Worm (Caenorhabditis elegans) whole organism, L4/young adult: ENCODE results near the gene cnc-11.

Experiments
- W03F9.2 ChIP-seq: fragments of 150-350 bp; optimal IDR thresholded peaks from 2 replicates; lab custom pipeline; 2014; ENCODE audit warnings: missing biosample characterization, missing genetic modification characterization
- dao-5 ChIP-seq: sonication (generic microtip); optimal IDR thresholded peaks from 2 replicates; lab custom pipeline; 2016; ENCODE audit warnings: missing genotype, missing genetic modification characterization, moderate library complexity, missing compliant biosample characterization
- him-1 ChIP-seq: sonication (generic microtip); optimal IDR thresholded peaks from 2 replicates; lab custom pipeline; 2016; ENCODE audit warnings: missing genotype, missing genetic modification reagents, missing genetic modification characterization, missing compliant biosample characterization

cnc-11 gene

ce11 chrV:1435106-1435505 is 7.0 kb upstream of the cnc-11 start:
- TF ChIP-seq him-1 (tag; lab: Kevin White, UChicago), result no peak
- TF ChIP-seq dao-5 (tag; lab: Kevin White, UChicago), result no peak
- TF ChIP-seq W03F9.2 (tag; lab: Kevin White, UChicago), result no peak

- TF ChIP-seq him-1 (tag; lab: Kevin White, UChicago) (no peak), W03F9.2 (tag; lab: Kevin White, UChicago) (no peak)
Measured at ce11 chrV:1438205-1438604, 3.9 kb upstream of the cnc-11 start.

ce11 chrV:1438832-1439231 is 3.3 kb upstream of the cnc-11 start, which contains the start of gene R09B5.11:
Gene R09B5.11 (plus strand): TSS chrV:1439205.
- TF ChIP-seq him-1 (tag; lab: Kevin White, UChicago), result no peak
- no peak for TF ChIP-seq dao-5 (tag; lab: Kevin White, UChicago)
- no peak for TF ChIP-seq W03F9.2 (tag; lab: Kevin White, UChicago)

ce11 chrV:1444180-1444579 is 2.0 kb downstream of the cnc-11 start, which contains the start of gene cnc-1:
Gene cnc-1 (minus strand): TSS chrV:1444280.
- TF ChIP-seq dao-5 (tag; lab: Kevin White, UChicago) (no peak), W03F9.2 (tag; lab: Kevin White, UChicago) (no peak), him-1 (tag; lab: Kevin White, UChicago) (no peak)

- TF ChIP-seq dao-5 (tag; lab: Kevin White, UChicago) (no peak), W03F9.2 (tag; lab: Kevin White, UChicago) (no peak), him-1 (tag; lab: Kevin White, UChicago) (no peak)
Measured at ce11 chrV:1445081-1445480, 2.9 kb downstream of the cnc-11 start, which contains the start of gene cnc-5. Gene cnc-5 (plus strand): TSS chrV:1445381.

- no peak for TF ChIP-seq W03F9.2 (tag; lab: Kevin White, UChicago)
- TF ChIP-seq dao-5 (tag; lab: Kevin White, UChicago), result no peak
- TF ChIP-seq him-1 (tag; lab: Kevin White, UChicago), result no peak
Measured at ce11 chrV:1447079-1447478, 4.9 kb downstream of the cnc-11 start, which contains the start of gene cnc-4. Gene cnc-4 (plus strand): TSS chrV:1447195.

ce11 chrV:1447724-1448123 is 5.6 kb downstream of the cnc-11 start, which contains the start of gene cnc-3:
Gene cnc-3 (plus strand): TSS chrV:1448004.
- TF ChIP-seq dao-5 (tag; lab: Kevin White, UChicago) (no peak), him-1 (tag; lab: Kevin White, UChicago) (no peak), W03F9.2 (tag; lab: Kevin White, UChicago) (no peak)

- TF ChIP-seq him-1 (tag; lab: Kevin White, UChicago) (no peak), dao-5 (tag; lab: Kevin White, UChicago) (no peak), W03F9.2 (tag; lab: Kevin White, UChicago) (no peak)
Measured at ce11 chrV:1450160-1450559, 8.0 kb downstream of the cnc-11 start, which contains the start of gene cnc-2. Gene cnc-2 (minus strand): TSS chrV:1450183.

- TF ChIP-seq dao-5 (tag; lab: Kevin White, UChicago) (no peak), W03F9.2 (tag; lab: Kevin White, UChicago) (no peak), him-1 (tag; lab: Kevin White, UChicago) (no peak)
Measured at ce11 chrV:1451334-1451733, 9.2 kb downstream of the cnc-11 start, which contains the start of gene srj-23. Gene srj-23 (plus strand): TSS chrV:1451634.

ce11 chrV:1454762-1455161 is 12.6 kb downstream of the cnc-11 start, which contains the start of gene chil-14:
Gene chil-14 (plus strand): TSS chrV:1455062.
- TF ChIP-seq W03F9.2 (tag; lab: Kevin White, UChicago) (no peak), him-1 (tag; lab: Kevin White, UChicago) (no peak), dao-5 (tag; lab: Kevin White, UChicago) (no peak)

- TF ChIP-seq dao-5 (tag; lab: Kevin White, UChicago) (no peak), W03F9.2 (tag; lab: Kevin White, UChicago) (no peak), him-1 (tag; lab: Kevin White, UChicago) (no peak)
Measured at ce11 chrV:1455280-1455679, 13.1 kb downstream of the cnc-11 start.

ce11 chrV:1456614-1457013 is 14.5 kb downstream of the cnc-11 start:
- TF ChIP-seq him-1 (tag; lab: Kevin White, UChicago), result no peak
- TF ChIP-seq dao-5 (tag; lab: Kevin White, UChicago), result no peak
- TF ChIP-seq W03F9.2 (tag; lab: Kevin White, UChicago), result no peak

ce11 chrV:1459374-1459926 is 17.3 kb downstream of the cnc-11 start:
- TF ChIP-seq him-1 (tag; lab: Kevin White, UChicago) (no peak), W03F9.2 (tag; lab: Kevin White, UChicago) (no peak), dao-5 (tag; lab: Kevin White, UChicago) (no peak)

ce11 chrV:1460069-1460468 is 17.9 kb downstream of the cnc-11 start, which contains the start of gene hacd-1:
Gene hacd-1 (plus strand): TSS chrV:1460369.
- TF ChIP-seq dao-5 (tag; lab: Kevin White, UChicago), result no peak
- TF ChIP-seq him-1 (tag; lab: Kevin White, UChicago), result no peak
- no peak for TF ChIP-seq W03F9.2 (tag; lab: Kevin White, UChicago)
